Fruit fly (Drosophila melanogaster): ENCODE measurements around the gene Tollo.

Tollo gene

DNA sequence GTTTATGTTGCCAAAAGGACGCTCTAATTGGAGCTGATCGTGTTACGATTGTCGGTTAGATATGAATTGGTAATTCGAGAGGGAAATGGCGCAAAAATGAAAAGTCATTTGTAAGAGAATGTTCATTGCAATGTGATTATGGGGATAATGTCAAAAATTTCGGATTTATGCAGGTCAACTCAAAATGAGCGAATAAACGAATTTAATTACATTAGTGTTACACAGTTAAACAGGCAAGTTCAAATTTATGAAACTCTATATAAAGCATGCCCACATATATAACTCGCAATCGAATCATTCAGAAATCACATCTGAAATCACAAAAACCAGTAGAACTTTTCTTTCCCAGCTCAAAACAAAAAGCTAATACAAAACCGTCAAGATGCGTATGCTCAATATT, 27.9 kb upstream of the Tollo start, which contains the start of gene Prx1:
Gene Prx1, plus strand, starts transcription at position 301 of the 400 bp plus-strand sequence.
- TF ChIP-seq Abd-B (GFP tag; optimal IDR thresholded peaks at IDR 0.05) = no peak
- no peak for TF ChIP-seq Hnf4 (GFP tag; optimal IDR thresholded peaks at IDR 0.05)
- TF ChIP-seq CrebA (GFP tag; optimal IDR thresholded peaks at IDR 0.05; ENCODE audit: borderline replicate concordance) = no peak
- no peak for TF ChIP-seq Dif (GFP tag; optimal IDR thresholded peaks at IDR 0.05; ENCODE audit: partially characterized antibody)
- TF ChIP-seq Mio (GFP tag; optimal IDR thresholded peaks at IDR 0.05) = no peak
- no peak for TF ChIP-seq ey (GFP tag; optimal IDR thresholded peaks at IDR 0.05)
- no peak for TF ChIP-seq br (GFP tag; optimal IDR thresholded peaks at IDR 0.05)
- no peak for TF ChIP-seq dl (GFP tag; optimal IDR thresholded peaks at IDR 0.05; ENCODE audit: insufficient read depth in 1 of 2, partially characterized antibody in 2 of 2)
- no peak for TF ChIP-seq jim (GFP tag; optimal IDR thresholded peaks at IDR 0.05)
- no peak for TF ChIP-seq Hr78 (GFP tag; optimal IDR thresholded peaks at IDR 0.05)

DNA sequence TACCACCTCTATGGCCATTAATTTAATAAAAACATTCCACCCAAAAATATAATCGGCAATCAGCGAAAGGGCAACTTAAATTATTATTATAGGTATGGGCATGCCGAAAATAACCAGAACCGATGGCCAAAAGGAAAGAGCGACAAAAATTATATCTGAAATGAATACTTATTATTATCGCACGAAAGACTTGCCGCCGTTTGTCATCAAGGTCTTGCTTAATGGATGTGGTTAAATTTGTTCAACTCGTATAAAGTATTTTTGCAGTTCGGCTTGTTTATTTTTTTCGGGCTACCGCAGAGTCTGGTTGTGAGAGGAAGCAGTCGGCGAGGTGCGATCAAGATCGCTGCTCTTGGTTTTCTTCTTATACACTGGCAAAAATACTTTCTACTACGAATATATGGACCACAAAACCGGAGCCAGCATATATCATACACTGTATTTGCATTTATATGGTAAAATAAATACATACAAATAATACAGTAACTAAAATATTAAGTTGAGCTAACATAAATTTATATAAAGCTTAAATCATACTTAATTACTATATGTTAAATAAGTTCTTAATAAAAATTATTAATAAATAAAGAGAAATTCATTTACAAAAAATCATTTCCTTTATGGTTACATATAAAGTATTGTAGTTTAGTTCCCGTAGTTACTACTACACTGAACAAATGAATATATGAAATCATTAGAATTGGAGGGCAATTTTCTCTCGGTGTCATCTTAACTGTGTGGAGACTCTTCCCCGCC, 26.5 kb upstream of the Tollo start:
- TF ChIP-seq CG9705 (GFP tag; optimal IDR thresholded peaks at IDR 0.05) (peak; percentile 9), dmrt93B (GFP tag; optimal IDR thresholded peaks at IDR 0.05) (peak; percentile 60), foxo (GFP tag; optimal IDR thresholded peaks at IDR 0.05) (peak in 1 of 2 experiments; percentile 55), fru (GFP tag; optimal IDR thresholded peaks at IDR 0.05) (peak; percentile 36), Dif (GFP tag; optimal IDR thresholded peaks at IDR 0.05; ENCODE audit: partially characterized antibody) (no peak), usp (GFP tag; optimal IDR thresholded peaks at IDR 0.05) (no peak), Jra (GFP tag; optimal IDR thresholded peaks at IDR 0.05) (no peak), Myc (optimal IDR thresholded peaks at IDR 0.05) (no peak), sage (GFP tag; optimal IDR thresholded peaks at IDR 0.05) (peak; percentile 52), OdsH (GFP tag; optimal IDR thresholded peaks at IDR 0.05) (peak; percentile 42), psq (GFP tag; optimal IDR thresholded peaks at IDR 0.05) (peak; percentile 53), HLH106 (tag; optimal IDR thresholded peaks at IDR 0.05) (peak; percentile 65), Sp1 (GFP tag; optimal IDR thresholded peaks at IDR 0.05) (peak; percentile 71)

DNA sequence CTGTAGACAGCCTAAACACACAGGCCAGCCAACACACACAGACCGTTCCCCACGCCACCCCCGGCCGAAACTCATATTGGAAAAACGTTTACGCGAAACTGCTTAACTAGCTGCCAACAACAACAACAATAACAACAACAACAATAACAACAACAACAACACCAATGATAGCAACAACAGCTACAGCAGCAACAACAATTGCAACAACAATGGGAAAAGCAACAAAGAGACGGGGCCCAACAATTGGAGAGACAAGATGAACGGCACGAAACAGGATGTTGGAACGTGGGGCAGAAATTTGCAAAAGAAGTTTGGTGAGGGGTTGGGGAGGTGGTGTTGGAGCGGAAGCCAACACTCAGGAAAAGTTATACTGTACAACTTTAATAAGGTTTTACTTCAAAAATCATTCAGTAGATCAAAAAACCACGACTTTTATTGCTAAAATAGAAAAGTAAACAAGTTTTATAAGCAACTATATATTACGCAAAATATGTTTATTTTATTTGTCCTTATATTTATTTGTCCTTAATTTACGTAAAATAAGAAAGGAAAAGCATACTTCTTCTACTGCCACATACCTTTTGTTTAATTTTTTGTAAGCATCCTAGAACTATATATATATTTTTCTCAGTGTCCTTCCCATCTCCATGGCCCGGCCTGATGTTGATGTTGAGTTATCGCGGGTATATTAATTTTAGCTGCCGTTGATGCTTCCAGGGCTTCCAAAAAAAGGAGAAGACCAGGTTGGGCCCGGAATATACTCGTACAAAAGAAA, 23.4 kb upstream of the Tollo start:
- no peak for TF ChIP-seq CG32264 (GFP tag; optimal IDR thresholded peaks at IDR 0.05)
- no peak for TF ChIP-seq Rel (GFP tag; optimal IDR thresholded peaks at IDR 0.05)
- TF ChIP-seq Rel (tag; optimal IDR thresholded peaks at IDR 0.05) = peak; percentile 19
- TF ChIP-seq Hnf4 (GFP tag; optimal IDR thresholded peaks at IDR 0.05) = peak; percentile 47
- TF ChIP-seq Dfd (GFP tag; optimal IDR thresholded peaks at IDR 0.05) = no peak
- peak; percentile 62 for TF ChIP-seq br (GFP tag; optimal IDR thresholded peaks at IDR 0.05)
- no peak for TF ChIP-seq N (GFP tag; optimal IDR thresholded peaks at IDR 0.05)
- peak; percentile 83 for TF ChIP-seq woc (GFP tag; optimal IDR thresholded peaks at IDR 0.05)
- no peak for TF ChIP-seq Vsx2 (GFP tag; optimal IDR thresholded peaks at IDR 0.05; ENCODE audit: partially characterized antibody)
- TF ChIP-seq dl (GFP tag; optimal IDR thresholded peaks at IDR 0.05; ENCODE audit: insufficient read depth in 1 of 2, partially characterized antibody in 2 of 2) = no peak
- peak in 1 of 2 experiments; percentile 88 for TF ChIP-seq foxo (GFP tag; optimal IDR thresholded peaks at IDR 0.05)
- no peak for TF ChIP-seq GATAd (GFP tag; optimal IDR thresholded peaks at IDR 0.05)
- TF ChIP-seq ey (GFP tag; optimal IDR thresholded peaks at IDR 0.05) = peak; percentile 79
- TF ChIP-seq rgr (GFP tag; optimal IDR thresholded peaks at IDR 0.05) = peak; percentile 75
- TF ChIP-seq h (GFP tag; optimal IDR thresholded peaks at IDR 0.05) = peak; percentile 78
- peak; percentile 4 for TF ChIP-seq sage (GFP tag; optimal IDR thresholded peaks at IDR 0.05)
- TF ChIP-seq Jra (GFP tag; optimal IDR thresholded peaks at IDR 0.05) = peak; percentile 23
- TF ChIP-seq fru (GFP tag; optimal IDR thresholded peaks at IDR 0.05) = peak; percentile 83
- TF ChIP-seq Dif (GFP tag; optimal IDR thresholded peaks at IDR 0.05; ENCODE audit: partially characterized antibody) = no peak
- TF ChIP-seq Abd-B (GFP tag; optimal IDR thresholded peaks at IDR 0.05) = no peak
- TF ChIP-seq jim (GFP tag; optimal IDR thresholded peaks at IDR 0.05) = no peak
- TF ChIP-seq Hr83 (GFP tag; optimal IDR thresholded peaks at IDR 0.05; ENCODE audit: poor library complexity, severe bottlenecking) = no peak
- peak; percentile 89 for TF ChIP-seq OdsH (GFP tag; optimal IDR thresholded peaks at IDR 0.05)
- TF ChIP-seq Hr78 (GFP tag; optimal IDR thresholded peaks at IDR 0.05) = no peak
- peak; percentile 79 for TF ChIP-seq psq (GFP tag; optimal IDR thresholded peaks at IDR 0.05)
- peak; percentile 84 for TF ChIP-seq HLH106 (tag; optimal IDR thresholded peaks at IDR 0.05)
- TF ChIP-seq sv (GFP tag; optimal IDR thresholded peaks at IDR 0.05) = no peak
- TF ChIP-seq dmrt93B (GFP tag; optimal IDR thresholded peaks at IDR 0.05) = peak; percentile 81
- peak; percentile 65 for TF ChIP-seq CG9705 (GFP tag; optimal IDR thresholded peaks at IDR 0.05)
- no peak for TF ChIP-seq Myc (optimal IDR thresholded peaks at IDR 0.05)
- no peak for TF ChIP-seq lola (GFP tag; optimal IDR thresholded peaks at IDR 0.05)
- peak; percentile 50 for TF ChIP-seq tai (GFP tag; optimal IDR thresholded peaks at IDR 0.05)
- TF ChIP-seq pan (optimal IDR thresholded peaks at IDR 0.05) = no peak
- no peak for TF ChIP-seq CrebA (GFP tag; optimal IDR thresholded peaks at IDR 0.05; ENCODE audit: borderline replicate concordance)
- no peak for TF ChIP-seq usp (GFP tag; optimal IDR thresholded peaks at IDR 0.05)
- TF ChIP-seq dsf (GFP tag; optimal IDR thresholded peaks at IDR 0.05; ENCODE audit: borderline replicate concordance) = peak; percentile 28
- TF ChIP-seq Sp1 (GFP tag; optimal IDR thresholded peaks at IDR 0.05) = peak; percentile 91
- TF ChIP-seq Mio (GFP tag; optimal IDR thresholded peaks at IDR 0.05) = no peak
- TF ChIP-seq brk (GFP tag; optimal IDR thresholded peaks at IDR 0.05) = peak; percentile 69

Data from whole organism, wandering third instar larva.